Fruit fly (Drosophila melanogaster) whole organism, embryonic: ENCODE measurements around the gene CG32344.

Experiments
- CG11093 ChIP-seq: fragments of 200-800 bp; sonication (Bioruptor generic); IDR thresholded peaks from 3 replicates; pipeline ENCODE4 v1.3.6; 2022; ENCODE audit warnings: missing biosample characterization, missing genetic modification characterization
- CG11504 ChIP-seq: fragments of 200-800 bp; sonication (Bioruptor generic); optimal IDR thresholded peaks from 3 replicates; lab custom pipeline; 2019; ENCODE audit warnings: missing biosample characterization, mild to moderate bottlenecking, missing genetic modification characterization, moderate library complexity
- CG12236 ChIP-seq: fragments of 200-800 bp; sonication (Bioruptor generic); optimal IDR thresholded peaks from 2 replicates; lab custom pipeline; 2016; ENCODE audit warnings: missing biosample characterization, missing genetic modification characterization
- CG15514 ChIP-seq: fragments of 200-800 bp; sonication (Bioruptor generic); optimal IDR thresholded peaks from 3 replicates; lab custom pipeline; 2017; ENCODE audit warnings: missing biosample characterization, missing genetic modification characterization, mild to moderate bottlenecking, moderate library complexity, missing genetic modification reagents
- CG16779 ChIP-seq: fragments of 200-800 bp; sonication (Bioruptor generic); IDR thresholded peaks from 2 replicates; pipeline ENCODE4 v1.3.6; 2022; ENCODE audit warnings: missing biosample characterization, missing genetic modification characterization
- CG16813 ChIP-seq: fragments of 200-800 bp; sonication (Bioruptor generic); IDR thresholded peaks from 3 replicates; pipeline ENCODE4 v1.3.6; 2022; ENCODE audit warnings: missing biosample characterization, missing genetic modification characterization; ENCODE audit not compliant: partially characterized antibody
- CG16863 ChIP-seq: fragments of 200-800 bp; sonication (Bioruptor generic); optimal IDR thresholded peaks from 3 replicates; lab custom pipeline; 2016; ENCODE audit warnings: missing biosample characterization, missing genetic modification characterization
- CG2120 ChIP-seq: fragments of 200-800 bp; sonication (Bioruptor generic); optimal IDR thresholded peaks from 3 replicates; lab custom pipeline; 2016; ENCODE audit warnings: missing biosample characterization, missing genetic modification characterization
- CG2199 ChIP-seq: fragments of 200-800 bp; sonication (Bioruptor generic); IDR thresholded peaks from 3 replicates; pipeline ENCODE4 v1.3.6; 2022; ENCODE audit warnings: missing biosample characterization, missing genetic modification characterization
- CG32532 ChIP-seq: fragments of 200-800 bp; sonication (Bioruptor generic); IDR thresholded peaks from 2 replicates; pipeline ENCODE4 v1.3.6; 2022; ENCODE audit warnings: missing biosample characterization, missing genetic modification characterization
- CG32772 ChIP-seq: fragments of 200-800 bp; sonication (Bioruptor generic); IDR thresholded peaks from 2 replicates; pipeline ENCODE4 v1.3.6; 2022; ENCODE audit warnings: missing biosample characterization, missing genetic modification characterization
- CG3281 ChIP-seq: fragments of 200-800 bp; sonication (Bioruptor generic); optimal IDR thresholded peaks from 3 replicates; lab custom pipeline; 2017; ENCODE audit warnings: missing biosample characterization, mild to moderate bottlenecking, missing genetic modification characterization
- CG5180 ChIP-seq: fragments of 200-800 bp; sonication (Bioruptor generic); optimal IDR thresholded peaks from 3 replicates; lab custom pipeline; 2017; ENCODE audit warnings: missing biosample characterization, missing genetic modification characterization, mild to moderate bottlenecking, moderate library complexity, missing genetic modification reagents
- CG7839 ChIP-seq: fragments of 200-800 bp; sonication (Bioruptor generic); optimal IDR thresholded peaks from 3 replicates; lab custom pipeline; 2018; ENCODE audit warnings: missing biosample characterization, mild to moderate bottlenecking, missing genetic modification characterization, moderate library complexity
- CG8944 ChIP-seq: fragments of 200-800 bp; sonication (Bioruptor generic); optimal IDR thresholded peaks from 3 replicates; lab custom pipeline; 2016; ENCODE audit warnings: missing biosample characterization, missing genetic modification characterization
- Deaf1 ChIP-seq: fragments of 200-800 bp; optimal IDR thresholded peaks from 3 replicates; lab custom pipeline; 2019; ENCODE audit warnings: missing biosample characterization, mild to moderate bottlenecking, missing genetic modification characterization, moderate library complexity
- Dip3 ChIP-seq: fragments of 200-800 bp; sonication (Bioruptor generic); optimal IDR thresholded peaks from 3 replicates; lab custom pipeline; 2016; ENCODE audit warnings: missing biosample characterization, missing genetic modification characterization
- Dref ChIP-seq: fragments of 200-800 bp; sonication (Bioruptor generic); IDR thresholded peaks from 2 replicates; pipeline ENCODE4 v1.3.6; 2022; ENCODE audit warnings: missing biosample characterization, missing genetic modification characterization
- E2f2 ChIP-seq: fragments of 200-800 bp; sonication (Bioruptor generic); IDR thresholded peaks from 2 replicates; pipeline ENCODE4 v1.3.6; 2022; ENCODE audit warnings: missing biosample characterization, missing genetic modification characterization
- Hmr ChIP-seq: fragments of 200-800 bp; sonication (Bioruptor generic); optimal IDR thresholded peaks from 3 replicates; lab custom pipeline; 2017; ENCODE audit warnings: mild to moderate bottlenecking, missing biosample characterization, missing genetic modification reagents, missing genetic modification characterization
- Med ChIP-seq: fragments of 200-800 bp; sonication (Bioruptor generic); peaks from one replicate; lab custom pipeline; 2016; ENCODE audit warnings: missing biosample characterization, missing genetic modification characterization, mild to moderate bottlenecking, inconsistent platforms, moderate library complexity
- Nf-YC ChIP-seq: fragments of 200-800 bp; optimal IDR thresholded peaks from 3 replicates; lab custom pipeline; 2019; ENCODE audit warnings: missing biosample characterization, mild to moderate bottlenecking, missing genetic modification characterization, moderate library complexity
- Ssrp ChIP-seq: fragments of 200-800 bp; sonication (Bioruptor generic); optimal IDR thresholded peaks from 2 replicates; lab custom pipeline; 2018; ENCODE audit warnings: missing biosample characterization, mild to moderate bottlenecking, missing genetic modification characterization, moderate library complexity
- Trl ChIP-seq, 3 experiments: fragments of >200 bp in 2 of 3; fragments of 200-800 bp in 1 of 3; sonication (Bioruptor generic) in 1 of 3; optimal IDR thresholded peaks; 2 replicates in 1 of 3; 3 replicates in 2 of 3; lab custom pipeline; 2016 to 2017; ENCODE audit warnings: missing biosample characterization in 1 of 3, missing genetic modification characterization in 1 of 3
- cg ChIP-seq: fragments of 200-800 bp; sonication (Bioruptor generic); optimal IDR thresholded peaks from 3 replicates; lab custom pipeline; 2019; ENCODE audit warnings: missing biosample characterization, mild to moderate bottlenecking, missing genetic modification characterization, moderate library complexity
- chinmo ChIP-seq: fragments of 200-800 bp; sonication (Bioruptor generic); IDR thresholded peaks from 4 replicates; pipeline ENCODE4 v1.3.6; 2022; ENCODE audit warnings: missing biosample characterization, missing genetic modification characterization; ENCODE audit not compliant: partially characterized antibody
- dimm ChIP-seq: fragments of 200-800 bp; sonication (Bioruptor generic); IDR thresholded peaks from 2 replicates; pipeline ENCODE4 v1.3.6; 2022; ENCODE audit warnings: missing biosample characterization, missing genetic modification characterization
- ewg ChIP-seq: fragments of 200-800 bp; sonication (Bioruptor generic); optimal IDR thresholded peaks from 3 replicates; lab custom pipeline; 2017; ENCODE audit warnings: mild to moderate bottlenecking, missing biosample characterization, missing genetic modification reagents, missing genetic modification characterization
- insv ChIP-seq, 2 experiments: fragments of 200-800 bp; sonication (Bioruptor generic); optimal IDR thresholded peaks; 3 replicates each; lab custom pipeline; 2016 to 2018; ENCODE audit warnings: missing biosample characterization in 2 of 2, missing genetic modification characterization in 2 of 2
- jing ChIP-seq: fragments of 200-800 bp; sonication (Bioruptor generic); optimal IDR thresholded peaks from 2 replicates; lab custom pipeline; 2018; ENCODE audit warnings: missing biosample characterization, mild to moderate bottlenecking, missing genetic modification characterization
- kay ChIP-seq: fragments of 200-800 bp; sonication (Bioruptor generic); optimal IDR thresholded peaks from 2 replicates; lab custom pipeline; 2016; ENCODE audit warnings: missing biosample characterization, missing genetic modification characterization
- luna ChIP-seq: fragments of 200-800 bp; sonication (Bioruptor generic); optimal IDR thresholded peaks from 2 replicates; lab custom pipeline; 2016; ENCODE audit warnings: missing biosample characterization, missing genetic modification characterization
- nerfin-1 ChIP-seq: fragments of 200-800 bp; sonication (Bioruptor generic); optimal IDR thresholded peaks from 3 replicates; lab custom pipeline; 2019; ENCODE audit warnings: missing biosample characterization, mild to moderate bottlenecking, missing genetic modification characterization, moderate library complexity
- otp ChIP-seq: fragments of 200-800 bp; sonication (Bioruptor generic); IDR thresholded peaks from 3 replicates; pipeline ENCODE4, ENCODE4 v1.3.6; 2022; ENCODE audit warnings: missing biosample characterization, missing genetic modification characterization
- p53 ChIP-seq: fragments of 200-800 bp; sonication (Bioruptor generic); optimal IDR thresholded peaks from 2 replicates; lab custom pipeline; 2016; ENCODE audit warnings: missing biosample characterization, missing genetic modification characterization
- pho ChIP-seq: fragments of 200-800 bp; sonication (Bioruptor generic); optimal IDR thresholded peaks from 2 replicates; lab custom pipeline; 2016; ENCODE audit warnings: missing biosample characterization, missing genetic modification characterization
- pnt ChIP-seq: fragments of 200-800 bp; sonication (Bioruptor generic); optimal IDR thresholded peaks from 3 replicates; lab custom pipeline; 2016; ENCODE audit warnings: missing biosample characterization, missing genetic modification characterization
- pros ChIP-seq: fragments of 200-800 bp; sonication (Bioruptor generic); optimal IDR thresholded peaks from 3 replicates; lab custom pipeline; 2019; ENCODE audit warnings: missing biosample characterization, mild to moderate bottlenecking, missing genetic modification characterization, moderate library complexity
- rib ChIP-seq: fragments of 200-800 bp; sonication (Bioruptor generic); IDR thresholded peaks from 2 replicates; pipeline ENCODE4 v1.3.6; 2022; ENCODE audit warnings: missing biosample characterization, missing genetic modification characterization
- scrt ChIP-seq: fragments of 200-800 bp; sonication (Bioruptor generic); optimal IDR thresholded peaks from 2 replicates; lab custom pipeline; 2018; ENCODE audit warnings: missing biosample characterization, mild to moderate bottlenecking, missing genetic modification characterization, moderate library complexity
- so ChIP-seq: fragments of 200-800 bp; sonication (Bioruptor generic); IDR thresholded peaks from 3 replicates; pipeline ENCODE4 v1.3.6; 2022; ENCODE audit warnings: missing biosample characterization, missing genetic modification characterization
- twi ChIP-seq: fragments of 200-800 bp; optimal IDR thresholded peaks from 2 replicates; lab custom pipeline; 2019; ENCODE audit warnings: missing biosample characterization, mild to moderate bottlenecking, missing genetic modification characterization, moderate library complexity
- z ChIP-seq: fragments of 200-800 bp; sonication (Bioruptor generic); IDR thresholded peaks from 3 replicates; pipeline ENCODE4 v1.3.6; 2022; ENCODE audit warnings: missing biosample characterization, missing genetic modification characterization

CG32344 gene

DNA sequence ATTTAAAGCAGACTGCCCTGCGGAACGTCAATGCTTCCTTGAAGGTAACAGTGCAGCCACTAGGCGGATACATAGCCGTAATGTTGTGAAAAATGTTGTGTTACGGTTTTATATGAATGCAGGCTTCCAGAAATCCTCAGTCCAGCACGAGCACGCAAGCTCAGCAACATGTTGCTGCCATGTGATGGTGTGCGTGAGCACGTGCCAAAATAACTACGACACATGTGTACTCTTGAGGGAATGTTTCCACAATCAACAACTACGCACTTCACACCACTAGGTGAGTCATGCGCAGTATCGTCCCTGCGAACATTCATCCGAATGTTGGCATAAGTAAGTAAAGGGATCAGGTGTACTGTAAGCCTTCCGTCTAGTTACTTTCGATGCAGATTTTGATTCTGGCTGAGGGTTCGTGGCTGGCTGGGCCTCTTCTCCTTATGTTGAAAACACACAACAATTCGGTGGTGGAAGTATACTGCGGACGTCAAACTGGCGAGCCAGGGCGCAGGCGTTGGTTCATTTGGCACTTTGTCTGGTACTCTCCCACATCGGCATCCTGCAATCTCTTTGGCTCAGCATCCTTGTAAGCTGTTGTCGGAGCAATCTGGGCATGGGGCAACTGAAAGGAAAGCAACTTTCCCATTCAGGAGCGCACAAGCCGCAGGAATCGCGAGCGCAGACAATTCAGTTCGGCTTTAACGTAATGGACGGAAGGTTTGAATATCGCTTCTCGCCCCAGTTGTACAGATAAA lies 47.6 kb downstream of the CG32344 start, which contains the start of gene RhoGEF3:
RhoGEF3 (plus strand) TSS at position 702 of the 752 bp plus-strand sequence.
- TF ChIP-seq CG11504 (peak; percentile 99), CG5180 (GFP tag; lab: Kevin White, UChicago) (peak; percentile 93), cg (GFP tag; lab: Kevin White, UChicago) (peak; percentile 46), CG32532 (GFP tag; lab: Robert Waterston, UW) (no peak), ewg (peak; percentile 91), rib (GFP tag; lab: Robert Waterston, UW) (no peak), CG2199 (0 out of 3 replicates have a peak, but pooled peaks have one; percentile 30), chinmo (GFP tag; lab: Robert Waterston, UW) (0 out of 4 replicates have a peak, but pooled peaks have one; percentile 45), pros (GFP tag; lab: Kevin White, UChicago) (peak; percentile 35), Trl (optimal IDR thresholded peaks at IDR 0.05; lab: Kevin White, UChicago) (peak; percentile 3 to 8), Trl (GFP tag; optimal IDR thresholded peaks at IDR 0.05; lab: Kevin White, UChicago) (no peak), scrt (GFP tag; lab: Kevin White, UChicago) (peak; percentile 74), twi (peak; percentile 79), CG32772 (no peak), Med (peak; percentile 23), otp (GFP tag; lab: Robert Waterston, UW) (no peak), nerfin-1 (tag; lab: Kevin White, UChicago) (peak; percentile 50), Deaf1 (peak; percentile 57)
- TF ChIP-seq, all 482 proteins: peak for 13

- no peak for TF ChIP-seq Hmr
- no peak for TF ChIP-seq pho (GFP tag; lab: Kevin White, UChicago)
- no peak for TF ChIP-seq CG16863 (GFP tag; lab: Kevin White, UChicago)
- no peak for TF ChIP-seq so
- no peak for TF ChIP-seq CG12236 (GFP tag; lab: Kevin White, UChicago)
- TF ChIP-seq, all 482 proteins: peak for 0
These were observed 49.7 kb downstream of the CG32344 start, which contains the start of gene ttm2 for dm6 chr3L:274855-275254. Gene ttm2, plus strand, starts transcription at chr3L:275155.

dm6 chr3L:273291-273690 lies 51.2 kb downstream of the CG32344 start, which contains the start of gene CG32845:
Gene CG32845, minus strand, starts transcription at chr3L:273391.
- TF ChIP-seq Med: peak; percentile 0
- TF ChIP-seq Dref (GFP tag; lab: Robert Waterston, UW): no peak

- TF ChIP-seq luna (GFP tag; lab: Kevin White, UChicago): no peak
- TF ChIP-seq CG15514 (GFP tag; lab: Kevin White, UChicago): no peak
- no peak for TF ChIP-seq CG2120 (GFP tag; lab: Kevin White, UChicago)
- 0 out of 2 replicates have a peak, but pooled peaks have one; percentile 15 for TF ChIP-seq E2f2 (GFP tag; lab: Robert Waterston, UW)
- 0 out of 2 replicates have a peak, but pooled peaks have one; percentile 44 for TF ChIP-seq CG16779 (GFP tag; lab: Robert Waterston, UW)
- TF ChIP-seq CG11093 (GFP tag; lab: Robert Waterston, UW): no peak
- no peak for TF ChIP-seq jing (GFP tag; lab: Kevin White, UChicago)
- TF ChIP-seq kay (GFP tag; lab: Kevin White, UChicago): no peak
- TF ChIP-seq p53: no peak
- TF ChIP-seq z (GFP tag; lab: Robert Waterston, UW): peak; percentile 99
- no peak for TF ChIP-seq insv (GFP tag; optimal IDR thresholded peaks at IDR 0.05; lab: Kevin White, UChicago)
- no peak for TF ChIP-seq Dip3
- no peak for TF ChIP-seq CG16813 (GFP tag; lab: Robert Waterston, UW)
- peak; percentile 26; the same call in 1 of the 3 replicates for TF ChIP-seq so
- no peak for TF ChIP-seq Hmr
- no peak for TF ChIP-seq CG3281
- no peak for TF ChIP-seq CG8944
- TF ChIP-seq Ssrp (tag; lab: Kevin White, UChicago): no peak
- TF ChIP-seq pnt (GFP tag; lab: Kevin White, UChicago): no peak
- TF ChIP-seq CG7839 (tag; lab: Kevin White, UChicago): no peak
- TF ChIP-seq dimm: no peak
- TF ChIP-seq Nf-YC (tag; lab: Kevin White, UChicago): peak; percentile 13
These were observed 52.8 kb downstream of the CG32344 start for dm6 chr3L:271501-272249.
